Fruit fly (Drosophila melanogaster) whole organism, embryonic: ENCODE data around the gene CG31207.
A peak's percentile ranks its signal among the peaks of the same experiment; 100 is the strongest.

Experiments used
- Adf1 ChIP-seq: fragments of 200-800 bp; sonication (Bioruptor generic); IDR thresholded peaks from 2 replicates; pipeline ENCODE4 v1.3.6; 2022; ENCODE audit warnings: missing biosample characterization, missing genetic modification characterization
- BEAF-32 ChIP-seq: fragments of 200-800 bp; sonication (Bioruptor generic); optimal IDR thresholded peaks from 3 replicates; lab custom pipeline; 2017; ENCODE audit warnings: missing biosample characterization, missing genetic modification characterization, mild to moderate bottlenecking, moderate library complexity, missing genetic modification reagents
- Blimp-1 ChIP-seq: fragments of 200-800 bp; sonication (Bioruptor generic); optimal IDR thresholded peaks from 3 replicates; lab custom pipeline; 2018; ENCODE audit warnings: missing biosample characterization, missing genetic modification characterization, mild to moderate bottlenecking, moderate library complexity, missing genetic modification reagents
- CG10654 ChIP-seq: fragments of 200-800 bp; sonication (Bioruptor generic); optimal IDR thresholded peaks from 2 replicates; lab custom pipeline; 2016; ENCODE audit warnings: missing biosample characterization, missing genetic modification characterization
- CG11093 ChIP-seq: fragments of 200-800 bp; sonication (Bioruptor generic); IDR thresholded peaks from 3 replicates; pipeline ENCODE4 v1.3.6; 2022; ENCODE audit warnings: missing biosample characterization, missing genetic modification characterization
- CG11456 ChIP-seq: fragments of 200-800 bp; sonication (Bioruptor generic); IDR thresholded peaks from 3 replicates; pipeline ENCODE4 v1.3.6; 2022; ENCODE audit warnings: missing biosample characterization, missing genetic modification characterization
- CG11696 ChIP-seq: fragments of 200-800 bp; sonication (Bioruptor generic); IDR thresholded peaks from 2 replicates; pipeline ENCODE4 v1.3.6; 2022; ENCODE audit warnings: missing biosample characterization, missing genetic modification characterization
- CG13424 ChIP-seq: fragments of 200-800 bp; sonication (Bioruptor generic); optimal IDR thresholded peaks from 2 replicates; lab custom pipeline; 2019; ENCODE audit warnings: missing biosample characterization, mild to moderate bottlenecking, missing genetic modification characterization, moderate library complexity
- CG14710 ChIP-seq: fragments of 200-800 bp; sonication (Bioruptor generic); optimal IDR thresholded peaks from 3 replicates; lab custom pipeline; 2019; ENCODE audit warnings: missing biosample characterization, mild to moderate bottlenecking, missing genetic modification characterization, moderate library complexity
- CG1603 ChIP-seq: fragments of 200-800 bp; sonication (Bioruptor generic); optimal IDR thresholded peaks from 2 replicates; lab custom pipeline; 2019; ENCODE audit warnings: missing biosample characterization, mild to moderate bottlenecking, missing genetic modification characterization, moderate library complexity
- CG16813 ChIP-seq: fragments of 200-800 bp; sonication (Bioruptor generic); IDR thresholded peaks from 3 replicates; pipeline ENCODE4 v1.3.6; 2022; ENCODE audit warnings: missing biosample characterization, missing genetic modification characterization; ENCODE audit not compliant: partially characterized antibody
- CG17361 ChIP-seq: fragments of 200-800 bp; sonication (Bioruptor generic); IDR thresholded peaks from 3 replicates; pipeline ENCODE4 v1.3.6; 2022; ENCODE audit warnings: missing biosample characterization, missing genetic modification characterization
- CG17385 ChIP-seq: fragments of 200-800 bp; sonication (Bioruptor generic); optimal IDR thresholded peaks from 3 replicates; lab custom pipeline; 2018; ENCODE audit warnings: missing biosample characterization, mild to moderate bottlenecking, missing genetic modification characterization
- CG32532 ChIP-seq: fragments of 200-800 bp; sonication (Bioruptor generic); IDR thresholded peaks from 2 replicates; pipeline ENCODE4 v1.3.6; 2022; ENCODE audit warnings: missing biosample characterization, missing genetic modification characterization
- CG4424 ChIP-seq: fragments of 200-800 bp; sonication (Bioruptor generic); optimal IDR thresholded peaks from 3 replicates; lab custom pipeline; 2016; ENCODE audit warnings: missing biosample characterization, missing genetic modification characterization
- CG6689 ChIP-seq: fragments of 200-800 bp; sonication (Bioruptor generic); IDR thresholded peaks from 2 replicates; pipeline ENCODE4 v1.3.6; 2022; ENCODE audit warnings: missing biosample characterization, missing genetic modification characterization
- CG8359 ChIP-seq: fragments of 200-800 bp; sonication (Bioruptor generic); optimal IDR thresholded peaks from 2 replicates; lab custom pipeline; 2017; ENCODE audit warnings: missing biosample characterization, mild to moderate bottlenecking, missing genetic modification characterization, borderline replicate concordance
- CG8388 ChIP-seq: fragments of 200-800 bp; sonication (Bioruptor generic); optimal IDR thresholded peaks from 2 replicates; lab custom pipeline; 2019; ENCODE audit warnings: missing biosample characterization, mild to moderate bottlenecking, missing genetic modification characterization, moderate library complexity
- CG8478 ChIP-seq: fragments of >200 bp; optimal IDR thresholded peaks from 2 replicates; lab custom pipeline; 2018
- CG8924 ChIP-seq: fragments of 200-800 bp; optimal IDR thresholded peaks from 3 replicates; lab custom pipeline; 2019; ENCODE audit warnings: missing biosample characterization, mild to moderate bottlenecking, missing genetic modification characterization, moderate library complexity
- Dek ChIP-seq: fragments of 200-800 bp; sonication (Bioruptor generic); optimal IDR thresholded peaks from 3 replicates; lab custom pipeline; 2019; ENCODE audit warnings: missing biosample characterization, mild to moderate bottlenecking, missing genetic modification characterization, moderate library complexity
- Dll ChIP-seq: fragments of 200-800 bp; sonication (Bioruptor generic); IDR thresholded peaks from 4 replicates; pipeline ENCODE4 v1.3.6; 2022; ENCODE audit warnings: missing biosample characterization, missing genetic modification characterization; ENCODE audit not compliant: partially characterized antibody
- Doc3 ChIP-seq: fragments of 200-800 bp; sonication (Bioruptor generic); IDR thresholded peaks from 3 replicates; pipeline ENCODE4 v1.3.6; 2022; ENCODE audit warnings: missing biosample characterization, missing genetic modification characterization; ENCODE audit not compliant: partially characterized antibody
- Fer2 ChIP-seq: fragments of 200-800 bp; sonication (Bioruptor generic); optimal IDR thresholded peaks from 2 replicates; lab custom pipeline; 2018; ENCODE audit warnings: missing biosample characterization, mild to moderate bottlenecking, missing genetic modification characterization, moderate library complexity
- GATAe ChIP-seq: fragments of 200-800 bp; sonication (Bioruptor generic); conservative IDR thresholded peaks from 2 replicates; pipeline ENCODE4 v1.3.6; 2022; ENCODE audit warnings: missing biosample characterization, missing genetic modification characterization
- H15 ChIP-seq: fragments of 200-800 bp; sonication (Bioruptor generic); IDR thresholded peaks from 3 replicates; pipeline ENCODE4 v1.3.6; 2022; ENCODE audit warnings: missing biosample characterization, missing genetic modification characterization
- HHEX ChIP-seq: fragments of 200-800 bp; sonication (Bioruptor generic); optimal IDR thresholded peaks from 3 replicates; lab custom pipeline; 2017; ENCODE audit warnings: missing biosample characterization, mild to moderate bottlenecking, missing genetic modification characterization, missing genetic modification reagents
- HLH3B ChIP-seq: fragments of 200-800 bp; sonication (Bioruptor generic); IDR thresholded peaks from 2 replicates; pipeline ENCODE4 v1.3.6; 2022; ENCODE audit warnings: missing biosample characterization, missing genetic modification characterization
- Hmr ChIP-seq: fragments of 200-800 bp; sonication (Bioruptor generic); optimal IDR thresholded peaks from 3 replicates; lab custom pipeline; 2017; ENCODE audit warnings: mild to moderate bottlenecking, missing biosample characterization, missing genetic modification reagents, missing genetic modification characterization
- MBD-R2 ChIP-seq: fragments of 200-800 bp; sonication (Bioruptor generic); IDR thresholded peaks from 2 replicates; pipeline ENCODE4 v1.3.6; 2022; ENCODE audit warnings: missing biosample characterization, missing genetic modification characterization
- Med ChIP-seq: fragments of 200-800 bp; sonication (Bioruptor generic); peaks from one replicate; lab custom pipeline; 2016; ENCODE audit warnings: missing biosample characterization, missing genetic modification characterization, mild to moderate bottlenecking, inconsistent platforms, moderate library complexity
- NC2α ChIP-seq: fragments of 200-800 bp; sonication (Bioruptor generic); optimal IDR thresholded peaks from 2 replicates; lab custom pipeline; 2016; ENCODE audit warnings: missing biosample characterization, missing genetic modification characterization
- Ravus ChIP-seq: fragments of 200-800 bp; sonication (Bioruptor generic); IDR thresholded peaks from 2 replicates; pipeline ENCODE4 v1.3.6; 2022; ENCODE audit warnings: missing biosample characterization, missing genetic modification characterization
- Scr ChIP-seq: fragments of 200-800 bp; sonication (Bioruptor generic); IDR thresholded peaks from 2 replicates; pipeline ENCODE4 v1.3.6; 2022; ENCODE audit warnings: missing biosample characterization, missing genetic modification characterization; ENCODE audit not compliant: partially characterized antibody
- Ssrp ChIP-seq: fragments of 200-800 bp; sonication (Bioruptor generic); optimal IDR thresholded peaks from 2 replicates; lab custom pipeline; 2018; ENCODE audit warnings: missing biosample characterization, mild to moderate bottlenecking, missing genetic modification characterization, moderate library complexity
- Stat92E ChIP-seq, 3 experiments: fragments of >200 bp in 2 of 3; fragments of 200-800 bp in 1 of 3; sonication (Bioruptor generic) in 1 of 3; optimal IDR thresholded peaks; 2 replicates each; lab custom pipeline; 2017 to 2019; ENCODE audit warnings: missing biosample characterization in 3 of 3, missing genetic modification characterization in 3 of 3, mild to moderate bottlenecking in 1 of 3, moderate library complexity in 1 of 3
- TFAM ChIP-seq: fragments of 200-800 bp; sonication (Bioruptor generic); optimal IDR thresholded peaks from 2 replicates; lab custom pipeline; 2017; ENCODE audit warnings: missing biosample characterization, missing genetic modification characterization, inconsistent platforms
- abd-A ChIP-seq: fragments of 200-800 bp; sonication (Bioruptor generic); optimal IDR thresholded peaks from 3 replicates; lab custom pipeline; 2019; ENCODE audit warnings: missing biosample characterization, mild to moderate bottlenecking, missing genetic modification characterization, moderate library complexity
- ac ChIP-seq: fragments of 200-800 bp; sonication (Bioruptor generic); optimal IDR thresholded peaks from 3 replicates; lab custom pipeline; 2017; ENCODE audit warnings: missing biosample characterization, mild to moderate bottlenecking, missing genetic modification characterization
- ase ChIP-seq: fragments of 200-800 bp; sonication (Bioruptor generic); IDR thresholded peaks from 3 replicates; pipeline ENCODE4 v1.3.6; 2022; ENCODE audit warnings: missing biosample characterization, missing genetic modification characterization
- btn ChIP-seq: fragments of 200-800 bp; sonication (Bioruptor generic); optimal IDR thresholded peaks from 2 replicates; lab custom pipeline; 2016; ENCODE audit warnings: missing biosample characterization, missing genetic modification characterization
- cwo ChIP-seq: fragments of 200-800 bp; sonication (Bioruptor generic); optimal IDR thresholded peaks from 3 replicates; lab custom pipeline; 2017; ENCODE audit warnings: missing biosample characterization, missing genetic modification characterization, mild to moderate bottlenecking, moderate library complexity, missing genetic modification reagents
- esg ChIP-seq: fragments of 200-800 bp; sonication (Bioruptor generic); conservative IDR thresholded peaks from 2 replicates; pipeline ENCODE4 v1.3.6; 2022; ENCODE audit warnings: missing biosample characterization, missing genetic modification characterization
- fd64A ChIP-seq: fragments of 200-800 bp; sonication (Bioruptor generic); optimal IDR thresholded peaks from 3 replicates; lab custom pipeline; 2018; ENCODE audit warnings: missing biosample characterization, mild to moderate bottlenecking, missing genetic modification characterization
- fru ChIP-seq: fragments of >200 bp; optimal IDR thresholded peaks from 2 replicates; lab custom pipeline; 2017
- gfzf ChIP-seq: fragments of 200-800 bp; sonication (Bioruptor generic); optimal IDR thresholded peaks from 2 replicates; lab custom pipeline; 2016; ENCODE audit warnings: missing biosample characterization, mild to moderate bottlenecking, missing genetic modification characterization, moderate library complexity
- her ChIP-seq: fragments of 200-800 bp; sonication (Bioruptor generic); optimal IDR thresholded peaks from 2 replicates; lab custom pipeline; 2016; ENCODE audit warnings: missing biosample characterization, missing genetic modification characterization
- knrl ChIP-seq: fragments of 200-800 bp; sonication (Bioruptor generic); IDR thresholded peaks from 3 replicates; pipeline ENCODE4 v1.3.6; 2022; ENCODE audit warnings: missing biosample characterization, missing genetic modification characterization; ENCODE audit not compliant: partially characterized antibody
- lbe ChIP-seq: fragments of 200-800 bp; sonication (Bioruptor generic); optimal IDR thresholded peaks from 2 replicates; lab custom pipeline; 2016; ENCODE audit warnings: missing biosample characterization, mild to moderate bottlenecking, missing genetic modification characterization
- psq ChIP-seq: fragments of 200-800 bp; sonication (Bioruptor generic); optimal IDR thresholded peaks from 2 replicates; lab custom pipeline; 2017; ENCODE audit warnings: missing biosample characterization, missing genetic modification characterization

The CG31207 gene

dm6 chr3R:21071312-21071711 is 24.5 kb upstream of the CG31207 start (continued):
- TF ChIP-seq GATAe (GFP tag; lab: Robert Waterston, UW): no peak
- no peak for TF ChIP-seq lbe (GFP tag; lab: Kevin White, UChicago)
- TF ChIP-seq gfzf: no peak
- no peak for TF ChIP-seq Ssrp
- 0 out of 3 replicates have a peak, but pooled peaks have one; percentile 19 for TF ChIP-seq CG11456 (GFP tag; lab: Robert Waterston, UW)
- TF ChIP-seq fru (lab: Kevin White, UChicago): no peak
- TF ChIP-seq Med: peak; percentile 70
- no peak for TF ChIP-seq CG8924 (tag; lab: Kevin White, UChicago)
- no peak for TF ChIP-seq HHEX
- no peak for TF ChIP-seq H15
- peak; percentile 29 for TF ChIP-seq CG8478 (lab: Kevin White, UChicago)
- no peak for TF ChIP-seq esg (GFP tag; lab: Robert Waterston, UW)
- TF ChIP-seq CG6689: no peak

dm6 chr3R:21069742-21070141 is 22.9 kb upstream of the CG31207 start:
- TF ChIP-seq Ravus (GFP tag; lab: Robert Waterston, UW) (no peak), Dll (no peak), CG11093 (no peak), Med (peak; percentile 28), Scr (GFP tag; lab: Robert Waterston, UW) (peak; percentile 40; the same call in 1 of the 2 replicates), CG13424 (tag; lab: Kevin White, UChicago) (no peak), Hmr (GFP tag; lab: Kevin White, UChicago) (no peak), btn (GFP tag; lab: Kevin White, UChicago) (no peak), CG4424 (GFP tag; lab: Kevin White, UChicago) (no peak), Stat92E (GFP tag; optimal IDR thresholded peaks at IDR 0.05; lab: Kevin White, UChicago) (no peak), TFAM (GFP tag; lab: Kevin White, UChicago) (no peak), CG17385 (GFP tag; lab: Kevin White, UChicago) (no peak), Dek (tag; lab: Kevin White, UChicago) (no peak), Blimp-1 (GFP tag; lab: Kevin White, UChicago) (no peak), cwo (GFP tag; lab: Kevin White, UChicago) (no peak), Doc3 (GFP tag; lab: Robert Waterston, UW) (no peak), abd-A (tag; lab: Kevin White, UChicago) (no peak), CG8388 (GFP tag; lab: Kevin White, UChicago) (no peak), knrl (GFP tag; lab: Robert Waterston, UW) (peak; percentile 62), CG14710 (tag; lab: Kevin White, UChicago) (peak; percentile 12), psq (GFP tag; lab: Kevin White, UChicago) (no peak), MBD-R2 (GFP tag; lab: Robert Waterston, UW) (no peak), NC2α (no peak), CG10654 (GFP tag; lab: Kevin White, UChicago) (no peak), CG8359 (GFP tag; lab: Kevin White, UChicago) (no peak), CG11696 (GFP tag; lab: Robert Waterston, UW) (no peak), CG6689 (no peak), fd64A (GFP tag; lab: Kevin White, UChicago) (no peak), CG17361 (GFP tag; lab: Robert Waterston, UW) (0 out of 3 replicates have a peak, but pooled peaks have one; percentile 21), CG1603 (tag; lab: Kevin White, UChicago) (no peak), ac (GFP tag; lab: Kevin White, UChicago) (no peak), HLH3B (GFP tag; lab: Robert Waterston, UW) (no peak), her (GFP tag; lab: Kevin White, UChicago) (no peak), ase (GFP tag; lab: Robert Waterston, UW) (no peak), CG16813 (peak; percentile 52; the same call in 2 of the 3 replicates), CG32532 (no peak), Fer2 (no peak), Adf1 (GFP tag; lab: Robert Waterston, UW) (no peak), BEAF-32 (no peak)
